Fruit fly (Drosophila melanogaster): ENCODE results near the gene CG12011.
A peak's percentile ranks its signal among the peaks of the same experiment; 100 is the strongest.

CG12011 gene

dm6 chr3L:1690727-1691413 lies 3.5 kb upstream of the CG12011 start (continued):
- no peak for TF ChIP-seq eve (GFP tag; optimal IDR thresholded peaks at IDR 0.05)
- TF ChIP-seq ac (GFP tag; optimal IDR thresholded peaks at IDR 0.05), result no peak
- TF ChIP-seq gem (tag; optimal IDR thresholded peaks at IDR 0.05), result peak; percentile 50
- TF ChIP-seq lab (GFP tag; optimal IDR thresholded peaks at IDR 0.05), result peak; percentile 68
- no peak for TF ChIP-seq cas (GFP tag; IDR thresholded peaks at IDR 0.05)
- no peak for TF ChIP-seq Side (GFP tag; optimal IDR thresholded peaks at IDR 0.05)
- no peak for TF ChIP-seq CG11093 (GFP tag; IDR thresholded peaks at IDR 0.05)
- TF ChIP-seq Gsc (GFP tag; IDR thresholded peaks at IDR 0.05), result peak; percentile 15; the same call in 1 of the 2 replicates
- TF ChIP-seq CG7357 (GFP tag; IDR thresholded peaks at IDR 0.05), result no peak
- TF ChIP-seq CG10462 (GFP tag; optimal IDR thresholded peaks at IDR 0.05), result no peak
- TF ChIP-seq CG10209 (GFP tag; optimal IDR thresholded peaks at IDR 0.05), result peak; percentile 25
- TF ChIP-seq cad (GFP tag; optimal IDR thresholded peaks at IDR 0.05), result no peak
- no peak for TF ChIP-seq wor (GFP tag; IDR thresholded peaks at IDR 0.05)
- no peak for TF ChIP-seq CG3163 (GFP tag; optimal IDR thresholded peaks at IDR 0.05)
- TF ChIP-seq vnd (GFP tag; IDR thresholded peaks at IDR 0.05; ENCODE audit: partially characterized antibody), result no peak
- TF ChIP-seq Atf-2 (GFP tag; optimal IDR thresholded peaks at IDR 0.05), result no peak
- TF ChIP-seq klu (GFP tag; IDR thresholded peaks at IDR 0.05), result no peak
- no peak for TF ChIP-seq prd (optimal IDR thresholded peaks at IDR 0.05)
- TF ChIP-seq prd (GFP tag; IDR thresholded peaks at IDR 0.05), result peak; percentile 65; the same call in 2 of the 3 replicates
- peak; percentile 37 for TF ChIP-seq CG6254 (GFP tag; optimal IDR thresholded peaks at IDR 0.05)
- TF ChIP-seq Bteb2 (GFP tag; optimal IDR thresholded peaks at IDR 0.05), result no peak
- peak; percentile 69 for TF ChIP-seq CG10431 (GFP tag; optimal IDR thresholded peaks at IDR 0.05)
- TF ChIP-seq Ptx1 (GFP tag; IDR thresholded peaks at IDR 0.05), result peak; percentile 29
- TF ChIP-seq CG7839 (tag; optimal IDR thresholded peaks at IDR 0.05), result peak; percentile 60
- TF ChIP-seq CG6272 (GFP tag; IDR thresholded peaks at IDR 0.05), result no peak
- no peak for TF ChIP-seq CG2116 (GFP tag; optimal IDR thresholded peaks at IDR 0.05)
- TF ChIP-seq Optix (GFP tag; IDR thresholded peaks at IDR 0.05), result no peak
- TF ChIP-seq CG12071 (GFP tag; optimal IDR thresholded peaks at IDR 0.05), result peak; percentile 70
- TF ChIP-seq CG5953 (GFP tag; IDR thresholded peaks at IDR 0.05), result no peak
- no peak for TF ChIP-seq maf-S (GFP tag; optimal IDR thresholded peaks at IDR 0.05)
- TF ChIP-seq MBD-R2 (GFP tag; IDR thresholded peaks at IDR 0.05), result no peak
- TF ChIP-seq CG4820 (GFP tag; optimal IDR thresholded peaks at IDR 0.05), result peak; percentile 50
- TF ChIP-seq CG10267 (tag; optimal IDR thresholded peaks at IDR 0.05), result peak; percentile 27
- TF ChIP-seq CG31365 (tag; optimal IDR thresholded peaks at IDR 0.05), result peak; percentile 15
- no peak for TF ChIP-seq Six4 (GFP tag; optimal IDR thresholded peaks at IDR 0.05)
- TF ChIP-seq corto (GFP tag; optimal IDR thresholded peaks at IDR 0.05), result no peak
- no peak for TF ChIP-seq ERR (GFP tag; optimal IDR thresholded peaks at IDR 0.05)
- no peak for TF ChIP-seq CG6854 (GFP tag; optimal IDR thresholded peaks at IDR 0.05)
- TF ChIP-seq hkb (optimal IDR thresholded peaks at IDR 0.05), result no peak
- 0 out of 2 replicates have a peak, but pooled peaks have one; percentile 41 for TF ChIP-seq hkb (GFP tag; IDR thresholded peaks at IDR 0.05)
- TF ChIP-seq ssp (GFP tag; IDR thresholded peaks at IDR 0.05), result no peak
- peak; percentile 33; the same call in 1 of the 2 replicates for TF ChIP-seq Awh (GFP tag; IDR thresholded peaks at IDR 0.05)
- peak; percentile 29 for TF ChIP-seq odd (GFP tag; optimal IDR thresholded peaks at IDR 0.05)
- peak; percentile 65 for TF ChIP-seq bsh (GFP tag; optimal IDR thresholded peaks at IDR 0.05)
- TF ChIP-seq Hey (tag; optimal IDR thresholded peaks at IDR 0.05), result no peak
- peak; percentile 40; the same call in 1 of the 3 replicates for TF ChIP-seq H15 (GFP tag; IDR thresholded peaks at IDR 0.05)
- TF ChIP-seq CG11247 (GFP tag; IDR thresholded peaks at IDR 0.05), result no peak
- TF ChIP-seq gfzf (GFP tag; optimal IDR thresholded peaks at IDR 0.05), result no peak
- TF ChIP-seq CG9215 (GFP tag; IDR thresholded peaks at IDR 0.05), result no peak
- TF ChIP-seq toy (GFP tag; IDR thresholded peaks at IDR 0.05), result no peak
- peak; percentile 3 for TF ChIP-seq Hr3 (GFP tag; optimal IDR thresholded peaks at IDR 0.05)
- TF ChIP-seq Ada2b (GFP tag; IDR thresholded peaks at IDR 0.05), result no peak
